Fruit fly (Drosophila melanogaster) whole organism, embryonic: Measurements from ENCODE around the gene Rab39.

Experiments
- Adf1 ChIP-seq: fragments of 200-800 bp; sonication (Bioruptor generic); IDR thresholded peaks from 2 replicates; pipeline ENCODE4 v1.3.6; 2022; ENCODE audit warnings: missing biosample characterization, missing genetic modification characterization
- Atf3 ChIP-seq: fragments of 200-800 bp; sonication (Bioruptor generic); optimal IDR thresholded peaks from 3 replicates; lab custom pipeline; 2016; ENCODE audit warnings: missing biosample characterization, missing genetic modification characterization
- CG10959 ChIP-seq: fragments of 200-800 bp; sonication (Bioruptor generic); IDR thresholded peaks from 2 replicates; pipeline ENCODE4 v1.3.6; 2022; ENCODE audit warnings: missing biosample characterization, missing genetic modification characterization
- CG12104 ChIP-seq: fragments of 200-800 bp; sonication (Bioruptor generic); optimal IDR thresholded peaks from 3 replicates; lab custom pipeline; 2016; ENCODE audit warnings: missing biosample characterization, missing genetic modification characterization
- CG12299 ChIP-seq: fragments of 200-800 bp; sonication (Bioruptor generic); optimal IDR thresholded peaks from 2 replicates; lab custom pipeline; 2018; ENCODE audit warnings: missing biosample characterization, mild to moderate bottlenecking, missing genetic modification characterization
- CG12391 ChIP-seq: fragments of 200-800 bp; sonication (Bioruptor generic); optimal IDR thresholded peaks from 3 replicates; lab custom pipeline; 2018; ENCODE audit warnings: missing biosample characterization, mild to moderate bottlenecking, missing genetic modification characterization, moderate library complexity
- CG12942 ChIP-seq: fragments of 200-800 bp; sonication (Bioruptor generic); optimal IDR thresholded peaks from 3 replicates; lab custom pipeline; 2016; ENCODE audit warnings: missing biosample characterization, missing genetic modification characterization
- CG14710 ChIP-seq: fragments of 200-800 bp; sonication (Bioruptor generic); optimal IDR thresholded peaks from 3 replicates; lab custom pipeline; 2019; ENCODE audit warnings: missing biosample characterization, mild to moderate bottlenecking, missing genetic modification characterization, moderate library complexity
- CG16813 ChIP-seq: fragments of 200-800 bp; sonication (Bioruptor generic); IDR thresholded peaks from 3 replicates; pipeline ENCODE4 v1.3.6; 2022; ENCODE audit warnings: missing biosample characterization, missing genetic modification characterization; ENCODE audit not compliant: partially characterized antibody
- CG1792 ChIP-seq: fragments of 200-800 bp; sonication (Bioruptor generic); optimal IDR thresholded peaks from 2 replicates; lab custom pipeline; 2016; ENCODE audit warnings: missing biosample characterization, missing genetic modification characterization
- CG18262 ChIP-seq: fragments of 200-800 bp; optimal IDR thresholded peaks from 3 replicates; lab custom pipeline; 2019; ENCODE audit warnings: missing biosample characterization, mild to moderate bottlenecking, missing genetic modification characterization, moderate library complexity
- CG32532 ChIP-seq: fragments of 200-800 bp; sonication (Bioruptor generic); IDR thresholded peaks from 2 replicates; pipeline ENCODE4 v1.3.6; 2022; ENCODE audit warnings: missing biosample characterization, missing genetic modification characterization
- CG34224 ChIP-seq: fragments of 200-800 bp; sonication (Bioruptor generic); IDR thresholded peaks from 3 replicates; pipeline ENCODE4 v1.3.6; 2022; ENCODE audit warnings: missing biosample characterization, missing genetic modification characterization; ENCODE audit not compliant: partially characterized antibody
- CG9609 ChIP-seq: fragments of 200-800 bp; sonication (Bioruptor generic); optimal IDR thresholded peaks from 3 replicates; lab custom pipeline; 2016; ENCODE audit warnings: missing biosample characterization, missing genetic modification characterization
- CkIIα-i1 ChIP-seq: fragments of 200-800 bp; sonication (Bioruptor generic); IDR thresholded peaks from 2 replicates; pipeline ENCODE4 v1.3.6; 2022; ENCODE audit warnings: missing biosample characterization, missing genetic modification characterization
- Dad ChIP-seq: fragments of 200-800 bp; sonication (Bioruptor generic); optimal IDR thresholded peaks from 3 replicates; lab custom pipeline; 2016; ENCODE audit warnings: missing biosample characterization, missing genetic modification characterization
- Elba2 ChIP-seq: fragments of 200-800 bp; sonication (Bioruptor generic); optimal IDR thresholded peaks from 3 replicates; lab custom pipeline; 2016; ENCODE audit warnings: missing biosample characterization, missing genetic modification characterization
- Hmr ChIP-seq: fragments of 200-800 bp; sonication (Bioruptor generic); optimal IDR thresholded peaks from 3 replicates; lab custom pipeline; 2017; ENCODE audit warnings: mild to moderate bottlenecking, missing biosample characterization, missing genetic modification reagents, missing genetic modification characterization
- MTF-1 ChIP-seq: fragments of 200-800 bp; sonication (Bioruptor generic); optimal IDR thresholded peaks from 2 replicates; lab custom pipeline; 2018; ENCODE audit warnings: missing biosample characterization, mild to moderate bottlenecking, missing genetic modification characterization, borderline replicate concordance
- Nf-YA ChIP-seq: fragments of 200-800 bp; sonication (Bioruptor generic); IDR thresholded peaks from 2 replicates; pipeline ENCODE4 v1.3.6; 2022; ENCODE audit warnings: missing biosample characterization, missing genetic modification characterization
- Optix ChIP-seq: fragments of 200-800 bp; sonication (Bioruptor generic); IDR thresholded peaks from 3 replicates; pipeline ENCODE4 v1.3.6; 2022; ENCODE audit warnings: missing biosample characterization, missing genetic modification characterization
- YL-1 ChIP-seq: fragments of 200-800 bp; sonication (Bioruptor generic); optimal IDR thresholded peaks from 3 replicates; lab custom pipeline; 2017; ENCODE audit warnings: missing biosample characterization, mild to moderate bottlenecking, missing genetic modification characterization
- abd-A ChIP-seq: fragments of 200-800 bp; sonication (Bioruptor generic); optimal IDR thresholded peaks from 3 replicates; lab custom pipeline; 2019; ENCODE audit warnings: missing biosample characterization, mild to moderate bottlenecking, missing genetic modification characterization, moderate library complexity
- aop ChIP-seq: fragments of 200-800 bp; sonication (Bioruptor generic); IDR thresholded peaks from 2 replicates; pipeline ENCODE4 v1.3.6; 2022; ENCODE audit warnings: missing biosample characterization, missing genetic modification characterization
- ap ChIP-seq: fragments of 200-800 bp; sonication (Bioruptor generic); IDR thresholded peaks from 2 replicates; pipeline ENCODE4 v1.3.6; 2022; ENCODE audit warnings: missing biosample characterization, missing genetic modification characterization
- ash1 ChIP-seq: fragments of 200-800 bp; sonication (Bioruptor generic); optimal IDR thresholded peaks from 2 replicates; lab custom pipeline; 2018; ENCODE audit warnings: missing biosample characterization, mild to moderate bottlenecking, missing genetic modification characterization
- bcd ChIP-seq: fragments of 200-800 bp; sonication (Bioruptor generic); optimal IDR thresholded peaks from 2 replicates; lab custom pipeline; 2017; ENCODE audit warnings: missing biosample characterization, mild to moderate bottlenecking, missing genetic modification characterization
- br ChIP-seq: fragments of >200 bp; optimal IDR thresholded peaks from 2 replicates; lab custom pipeline; 2017
- cad ChIP-seq: fragments of >200 bp; optimal IDR thresholded peaks from 2 replicates; lab custom pipeline; 2017; ENCODE audit warnings: missing biosample characterization, missing genetic modification characterization
- chinmo ChIP-seq: fragments of 200-800 bp; sonication (Bioruptor generic); IDR thresholded peaks from 4 replicates; pipeline ENCODE4 v1.3.6; 2022; ENCODE audit warnings: missing biosample characterization, missing genetic modification characterization; ENCODE audit not compliant: partially characterized antibody
- cwo ChIP-seq: fragments of 200-800 bp; sonication (Bioruptor generic); optimal IDR thresholded peaks from 3 replicates; lab custom pipeline; 2017; ENCODE audit warnings: missing biosample characterization, missing genetic modification characterization, mild to moderate bottlenecking, moderate library complexity, missing genetic modification reagents
- dpn ChIP-seq, 2 experiments: fragments of 200-800 bp; sonication (Bioruptor generic); optimal IDR thresholded peaks; 3 replicates each; lab custom pipeline; 2016; ENCODE audit warnings: missing biosample characterization in 2 of 2, missing genetic modification characterization in 2 of 2
- fd96Cb ChIP-seq: fragments of 200-800 bp; sonication (Bioruptor generic); optimal IDR thresholded peaks from 2 replicates; lab custom pipeline; 2018; ENCODE audit warnings: missing biosample characterization, mild to moderate bottlenecking, missing genetic modification characterization, moderate library complexity
- insv ChIP-seq, 2 experiments: fragments of 200-800 bp; sonication (Bioruptor generic); optimal IDR thresholded peaks; 3 replicates each; lab custom pipeline; 2016 to 2018; ENCODE audit warnings: missing biosample characterization in 2 of 2, missing genetic modification characterization in 2 of 2
- jing ChIP-seq: fragments of 200-800 bp; sonication (Bioruptor generic); optimal IDR thresholded peaks from 2 replicates; lab custom pipeline; 2018; ENCODE audit warnings: missing biosample characterization, mild to moderate bottlenecking, missing genetic modification characterization
- knrl ChIP-seq: fragments of 200-800 bp; sonication (Bioruptor generic); IDR thresholded peaks from 3 replicates; pipeline ENCODE4 v1.3.6; 2022; ENCODE audit warnings: missing biosample characterization, missing genetic modification characterization; ENCODE audit not compliant: partially characterized antibody
- lbe ChIP-seq: fragments of 200-800 bp; sonication (Bioruptor generic); optimal IDR thresholded peaks from 2 replicates; lab custom pipeline; 2016; ENCODE audit warnings: missing biosample characterization, mild to moderate bottlenecking, missing genetic modification characterization
- lmd ChIP-seq: fragments of 200-800 bp; sonication (Bioruptor generic); IDR thresholded peaks from 2 replicates; pipeline ENCODE4 v1.3.6; 2022; ENCODE audit warnings: missing biosample characterization, missing genetic modification characterization
- lov ChIP-seq, 2 experiments: fragments of 200-800 bp in 1 of 2; fragments of >200 bp in 1 of 2; sonication (Bioruptor generic) in 1 of 2; IDR thresholded peaks in 1 of 2; optimal IDR thresholded peaks in 1 of 2; 2 replicates in 1 of 2; 3 replicates in 1 of 2; pipeline versions ENCODE4 v1.3.6 to Lab custom; 2017 to 2022; ENCODE audit warnings: missing biosample characterization in 1 of 2, missing genetic modification characterization in 1 of 2
- nau ChIP-seq: fragments of 200-800 bp; sonication (Bioruptor generic); optimal IDR thresholded peaks from 3 replicates; lab custom pipeline; 2017; ENCODE audit warnings: missing biosample characterization, mild to moderate bottlenecking, missing genetic modification characterization, missing genetic modification reagents
- otp ChIP-seq: fragments of 200-800 bp; sonication (Bioruptor generic); IDR thresholded peaks from 3 replicates; pipeline ENCODE4, ENCODE4 v1.3.6; 2022; ENCODE audit warnings: missing biosample characterization, missing genetic modification characterization
- pan ChIP-seq, 4 experiments: fragments of >200 bp in 3 of 4; fragments of 200-800 bp in 1 of 4; sonication (Bioruptor generic) in 1 of 4; optimal IDR thresholded peaks in 3 of 4; IDR thresholded peaks in 1 of 4; 2 replicates each; pipeline versions ENCODE4 v1.3.6 to Lab custom; 2017 to 2022; ENCODE audit warnings: missing biosample characterization in 2 of 4, missing genetic modification characterization in 2 of 4, mixed read lengths in 1 of 4
- pb ChIP-seq: fragments of 200-800 bp; sonication (Bioruptor generic); optimal IDR thresholded peaks from 3 replicates; lab custom pipeline; 2016; ENCODE audit warnings: missing biosample characterization, missing genetic modification characterization
- peb ChIP-seq: fragments of 200-800 bp; sonication (Bioruptor generic); IDR thresholded peaks from 2 replicates; pipeline ENCODE4 v1.3.6; 2022; ENCODE audit warnings: missing biosample characterization, missing genetic modification characterization
- pros ChIP-seq: fragments of 200-800 bp; sonication (Bioruptor generic); optimal IDR thresholded peaks from 3 replicates; lab custom pipeline; 2019; ENCODE audit warnings: missing biosample characterization, mild to moderate bottlenecking, missing genetic modification characterization, moderate library complexity
- rib ChIP-seq: fragments of 200-800 bp; sonication (Bioruptor generic); IDR thresholded peaks from 2 replicates; pipeline ENCODE4 v1.3.6; 2022; ENCODE audit warnings: missing biosample characterization, missing genetic modification characterization
- salm ChIP-seq: fragments of 200-800 bp; sonication (Bioruptor generic); optimal IDR thresholded peaks from 2 replicates; lab custom pipeline; 2018; ENCODE audit warnings: missing biosample characterization, mild to moderate bottlenecking, missing genetic modification characterization
- so ChIP-seq: fragments of 200-800 bp; sonication (Bioruptor generic); IDR thresholded peaks from 3 replicates; pipeline ENCODE4 v1.3.6; 2022; ENCODE audit warnings: missing biosample characterization, missing genetic modification characterization
- sug ChIP-seq: fragments of 200-800 bp; optimal IDR thresholded peaks from 2 replicates; lab custom pipeline; 2019; ENCODE audit warnings: missing biosample characterization, mild to moderate bottlenecking, missing genetic modification characterization, moderate library complexity
- zen ChIP-seq: fragments of 200-800 bp; sonication (Bioruptor generic); optimal IDR thresholded peaks from 3 replicates; lab custom pipeline; 2018; ENCODE audit warnings: missing biosample characterization, mild to moderate bottlenecking, missing genetic modification characterization, moderate library complexity

Gene Rab39

DNA sequence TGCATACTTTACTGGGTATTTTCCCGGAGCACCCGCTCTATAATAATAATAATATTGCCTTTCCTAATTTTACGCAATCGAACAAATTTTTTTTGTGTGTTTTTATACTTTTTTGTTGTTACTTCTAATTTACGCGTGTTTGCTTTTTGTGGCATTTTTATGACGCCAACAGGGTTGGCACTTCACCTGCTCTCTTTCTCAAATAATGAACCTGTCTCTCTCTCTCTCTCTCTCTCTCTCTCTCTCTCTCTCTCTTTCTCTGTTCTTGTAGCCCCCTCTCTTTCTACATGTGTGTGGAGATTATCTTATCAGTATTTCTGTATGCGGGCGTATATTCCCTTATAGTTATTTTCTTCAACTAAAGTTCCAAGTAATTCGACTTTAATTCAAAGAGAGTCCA lies 44.0 kb upstream of the Rab39 start (continued):
- no peak for TF ChIP-seq br (lab: Kevin White, UChicago)
- peak; percentile 24 for TF ChIP-seq CG12391 (tag; lab: Kevin White, UChicago)
- TF ChIP-seq fd96Cb (tag; lab: Kevin White, UChicago) = no peak
- peak; percentile 40 for TF ChIP-seq nau (GFP tag; lab: Kevin White, UChicago)
- no peak for TF ChIP-seq zen (tag; lab: Kevin White, UChicago)
- no peak for TF ChIP-seq lmd (GFP tag; lab: Robert Waterston, UW)
- peak; percentile 70 for TF ChIP-seq CG12299 (tag; lab: Kevin White, UChicago)
- no peak for TF ChIP-seq Optix (GFP tag; lab: Robert Waterston, UW)
- TF ChIP-seq CG18262 = peak; percentile 17
- TF ChIP-seq CG9609 = no peak
- TF ChIP-seq Atf3 (GFP tag; lab: Kevin White, UChicago) = peak; percentile 28
- peak; percentile 23 for TF ChIP-seq CG1792 (GFP tag; lab: Kevin White, UChicago)
- no peak for TF ChIP-seq cwo (GFP tag; lab: Kevin White, UChicago)
- no peak for TF ChIP-seq bcd (GFP tag; lab: Kevin White, UChicago)
- no peak for TF ChIP-seq CG34224
- TF ChIP-seq ap (GFP tag; lab: Robert Waterston, UW) = no peak
- TF ChIP-seq insv (GFP tag; optimal IDR thresholded peaks at IDR 0.05; lab: Kevin White, UChicago) = peak in 1 of 2 experiments; percentile 24
- TF ChIP-seq CkIIα-i1 (GFP tag; lab: Robert Waterston, UW) = no peak
- no peak for TF ChIP-seq knrl (GFP tag; lab: Robert Waterston, UW)
- no peak for TF ChIP-seq chinmo (GFP tag; lab: Robert Waterston, UW)
- peak; percentile 17 for TF ChIP-seq sug (tag; lab: Kevin White, UChicago)
- TF ChIP-seq CG14710 (tag; lab: Kevin White, UChicago) = peak; percentile 15
- TF ChIP-seq jing = no peak
- TF ChIP-seq YL-1 = peak; percentile 46
- no peak for TF ChIP-seq lov (optimal IDR thresholded peaks at IDR 0.05; lab: Kevin White, UChicago)
- TF ChIP-seq lov (GFP tag; IDR thresholded peaks at IDR 0.05; lab: Robert Waterston, UW) = no peak
- peak; percentile 26 for TF ChIP-seq ash1 (GFP tag; lab: Kevin White, UChicago)
- TF ChIP-seq pan (optimal IDR thresholded peaks at IDR 0.05; lab: Kevin White, UChicago) = no peak
- TF ChIP-seq pan (GFP tag; optimal IDR thresholded peaks at IDR 0.05 in 1 of 2, IDR thresholded peaks at IDR 0.05 in 1 of 2) = peak in 1 of 2 experiments; percentile 5
- TF ChIP-seq cad (GFP tag; lab: Kevin White, UChicago) = no peak
- no peak for TF ChIP-seq abd-A (tag; lab: Kevin White, UChicago)
- TF ChIP-seq Adf1 (GFP tag; lab: Robert Waterston, UW) = peak; percentile 13; the same call in 1 of the 2 replicates
- TF ChIP-seq peb (GFP tag; lab: Robert Waterston, UW) = no peak
- TF ChIP-seq CG10959 (GFP tag; lab: Robert Waterston, UW) = no peak
- TF ChIP-seq lbe = peak; percentile 2
- TF ChIP-seq MTF-1 (GFP tag; lab: Kevin White, UChicago) = peak; percentile 85
- no peak for TF ChIP-seq Hmr
- TF ChIP-seq Dad = no peak
- no peak for TF ChIP-seq rib (GFP tag; lab: Robert Waterston, UW)
- TF ChIP-seq otp (GFP tag; lab: Robert Waterston, UW) = no peak; the same call in 2 of the 3 replicates
- TF ChIP-seq CG12104 (GFP tag; lab: Kevin White, UChicago) = peak; percentile 51
- no peak for TF ChIP-seq so
- peak; percentile 61; the same call in 1 of the 2 replicates for TF ChIP-seq CG32532
- TF ChIP-seq aop (GFP tag; lab: Robert Waterston, UW) = no peak
- TF ChIP-seq dpn (GFP tag; optimal IDR thresholded peaks at IDR 0.05; lab: Kevin White, UChicago) = no peak
- TF ChIP-seq pb (GFP tag; lab: Kevin White, UChicago) = no peak
- TF ChIP-seq Nf-YA = no peak
- no peak for TF ChIP-seq CG12942
- TF ChIP-seq salm = peak; percentile 30
- TF ChIP-seq pros (GFP tag; lab: Kevin White, UChicago) = peak; percentile 9
- no peak for TF ChIP-seq Elba2 (GFP tag; lab: Kevin White, UChicago)
- no peak for TF ChIP-seq CG16813 (GFP tag; lab: Robert Waterston, UW)
